Fruit fly (Drosophila melanogaster) whole organism, wandering third instar larva: ENCODE results near the gene CG33514.

Source experiments
- Abd-B ChIP-seq: fragments of >200 bp; optimal IDR thresholded peaks from 2 replicates; lab custom pipeline; 2017; ENCODE audit warnings: missing biosample characterization, missing genetic modification characterization
- Dif ChIP-seq: fragments of 200-275, 200-300 bp; sonication (Bioruptor generic); optimal IDR thresholded peaks from 2 replicates; lab custom pipeline; 2018; ENCODE audit warnings: missing biosample characterization, missing genetic modification characterization; ENCODE audit not compliant: partially characterized antibody
- Hr78 ChIP-seq: fragments of >200 bp; optimal IDR thresholded peaks from 2 replicates; lab custom pipeline; 2017; ENCODE audit warnings: missing biosample characterization, missing genetic modification characterization
- Jra ChIP-seq: sonication (Bioruptor generic); optimal IDR thresholded peaks from 2 replicates; lab custom pipeline; 2016; ENCODE audit warnings: missing biosample characterization, missing genetic modification characterization
- N ChIP-seq: fragments of >200 bp; optimal IDR thresholded peaks from 2 replicates; lab custom pipeline; 2018; ENCODE audit warnings: missing biosample characterization, missing external identifiers, missing genetic modification characterization
- brk ChIP-seq: fragments of 200-800 bp; sonication (Bioruptor generic); optimal IDR thresholded peaks from 2 replicates; lab custom pipeline; 2016; ENCODE audit warnings: missing biosample characterization, mild to moderate bottlenecking, missing genetic modification characterization
- fru ChIP-seq: fragments of 200-800 bp; sonication (Bioruptor generic); optimal IDR thresholded peaks from 3 replicates; lab custom pipeline; 2016; ENCODE audit warnings: missing biosample characterization, mild to moderate bottlenecking, missing genetic modification characterization
- jim ChIP-seq: fragments of 175-275, 200-325 bp; sonication (Bioruptor generic); optimal IDR thresholded peaks from 2 replicates; lab custom pipeline; 2016; ENCODE audit warnings: missing biosample characterization, mild to moderate bottlenecking, missing genetic modification characterization
- lola ChIP-seq: fragments of >200 bp; optimal IDR thresholded peaks from 2 replicates; lab custom pipeline; 2017; ENCODE audit warnings: missing biosample characterization, missing genetic modification characterization
- pan ChIP-seq: fragments of >200 bp; optimal IDR thresholded peaks from 2 replicates; lab custom pipeline; 2017
- psq ChIP-seq: fragments of 200-800 bp; sonication (Bioruptor generic); optimal IDR thresholded peaks from 3 replicates; lab custom pipeline; 2017; ENCODE audit warnings: missing biosample characterization, mild to moderate bottlenecking, missing genetic modification characterization, moderate library complexity
- rgr ChIP-seq: fragments of 200-800 bp; sonication (Bioruptor generic); optimal IDR thresholded peaks from 3 replicates; lab custom pipeline; 2016; ENCODE audit warnings: missing biosample characterization, mild to moderate bottlenecking, missing genetic modification characterization
- tai ChIP-seq: sonication (Bioruptor generic); optimal IDR thresholded peaks from 2 replicates; lab custom pipeline; 2016; ENCODE audit warnings: missing biosample characterization, missing genetic modification characterization
- woc ChIP-seq: sonication (Bioruptor generic); optimal IDR thresholded peaks from 2 replicates; lab custom pipeline; 2016; ENCODE audit warnings: missing biosample characterization, mild to moderate bottlenecking, missing genetic modification characterization

DNA sequence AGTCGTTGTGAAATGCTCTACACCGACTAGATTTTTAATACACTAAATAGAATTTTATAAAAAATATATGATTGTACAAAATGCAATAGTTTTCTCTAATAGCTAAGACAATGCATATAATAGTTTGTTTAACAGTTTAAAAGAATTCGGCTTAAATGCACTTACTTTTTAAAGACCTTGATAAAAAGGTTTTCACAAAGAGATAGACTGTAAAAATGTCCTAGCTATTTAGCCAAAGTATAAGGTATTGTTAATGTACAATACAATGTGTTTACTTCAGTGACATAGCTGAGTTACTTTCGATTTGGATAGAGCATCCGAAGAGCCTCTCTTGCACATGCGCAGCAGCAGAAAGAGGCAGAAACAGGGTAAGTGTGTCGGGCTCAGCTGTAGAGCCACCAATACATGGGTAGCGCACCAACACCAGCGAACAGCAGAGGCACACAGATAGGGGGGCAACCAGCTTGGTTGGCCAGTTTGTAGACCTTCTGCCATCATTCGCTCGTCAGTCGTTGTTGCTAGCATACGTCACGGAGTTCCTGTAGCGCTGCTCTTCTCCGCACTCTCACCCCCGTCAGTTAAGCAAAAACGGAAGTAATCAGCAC lies 41.5 kb downstream of the CG33514 start, which contains the start of gene TP53INP:
- TF ChIP-seq Hr78 (GFP tag; lab: Kevin White, UChicago): no peak
- no peak for TF ChIP-seq jim (GFP tag; lab: Kevin White, UChicago)
- TF ChIP-seq Jra: peak; percentile 5
- peak; percentile 88 for TF ChIP-seq psq (GFP tag; lab: Kevin White, UChicago)
- TF ChIP-seq pan (lab: Kevin White, UChicago): no peak
- no peak for TF ChIP-seq lola
- TF ChIP-seq rgr (GFP tag; lab: Kevin White, UChicago): peak; percentile 82
- TF ChIP-seq tai (GFP tag; lab: Kevin White, UChicago): peak; percentile 29
- TF ChIP-seq brk (GFP tag; lab: Kevin White, UChicago): peak; percentile 41
- no peak for TF ChIP-seq Abd-B (GFP tag; lab: Kevin White, UChicago)
- TF ChIP-seq woc (GFP tag; lab: Kevin White, UChicago): peak; percentile 86
- TF ChIP-seq fru (GFP tag; lab: Kevin White, UChicago): peak; percentile 87
- no peak for TF ChIP-seq N (GFP tag; lab: Kevin White, UChicago)
- peak; percentile 57 for TF ChIP-seq Dif
